Fruit fly (Drosophila melanogaster): ENCODE measurements around the gene Pgant7.

The Pgant7 gene

DNA sequence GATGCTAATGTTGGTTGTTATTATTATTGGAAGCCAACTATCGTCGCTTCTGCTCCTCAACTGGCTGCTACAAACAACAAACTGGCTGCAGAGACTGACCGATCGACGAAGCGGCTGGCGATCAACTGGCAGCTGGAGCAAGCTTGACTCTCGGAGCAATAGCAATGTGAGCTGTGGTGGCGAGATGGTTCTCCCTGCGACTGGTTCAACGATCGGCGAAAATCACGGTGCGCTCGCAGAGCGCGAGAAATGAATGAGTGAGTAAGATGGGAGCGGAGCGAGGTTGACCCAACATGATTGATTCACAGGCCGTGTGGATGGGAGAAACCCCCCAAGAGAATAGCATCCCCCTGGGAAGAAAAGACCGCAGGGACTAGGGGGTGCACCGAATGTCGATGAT, 10.3 kb downstream of the Pgant7 start, which contains the start of gene CG15046 (continued):
- TF ChIP-seq Vsx2 (GFP tag; optimal IDR thresholded peaks at IDR 0.05; ENCODE audit: partially characterized antibody), result peak; percentile 29

DNA sequence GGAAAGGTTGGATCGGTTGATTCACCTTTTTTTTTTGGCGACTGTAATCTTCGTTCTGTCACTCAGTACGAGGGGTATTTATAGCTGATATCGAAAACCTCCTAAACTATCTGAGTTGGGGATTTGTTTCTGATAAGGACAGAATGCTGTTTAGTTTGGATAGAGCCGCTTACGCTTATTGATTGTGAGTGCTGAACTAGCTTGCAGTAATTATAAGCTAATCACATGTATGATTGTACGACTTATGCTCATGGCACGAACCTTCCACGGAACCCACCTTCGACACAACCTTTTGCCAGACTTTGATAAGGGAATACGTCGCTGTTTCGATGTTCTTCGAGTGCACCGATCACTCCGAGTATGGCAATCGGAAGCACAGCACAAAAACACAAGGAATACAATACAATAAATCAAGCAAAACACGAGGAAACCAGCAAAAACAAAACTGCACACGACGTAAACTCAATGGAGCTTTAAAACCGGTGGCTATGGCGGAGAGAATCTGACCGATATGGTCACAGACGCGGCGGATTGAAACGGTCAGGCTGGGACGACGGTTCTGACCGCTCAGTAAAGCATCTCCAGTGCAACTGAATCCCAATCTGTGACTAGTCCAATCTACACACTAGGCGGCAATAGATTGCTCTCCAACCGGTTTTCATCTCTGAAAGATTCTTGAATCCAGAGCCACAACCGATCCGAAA, 13.3 kb downstream of the Pgant7 start, which contains the start of gene psh:
psh (minus strand) TSS at position 566 of the 704 bp plus-strand sequence.
- peak in 1 of 2 experiments; percentile 19 for TF ChIP-seq foxo (GFP tag; optimal IDR thresholded peaks at IDR 0.05)
- no peak for TF ChIP-seq tai (GFP tag; optimal IDR thresholded peaks at IDR 0.05)
- no peak for TF ChIP-seq Abd-B (GFP tag; optimal IDR thresholded peaks at IDR 0.05)

- TF ChIP-seq Hr83 (GFP tag; optimal IDR thresholded peaks at IDR 0.05; ENCODE audit: poor library complexity, severe bottlenecking) (peak; percentile 12), Hnf4 (GFP tag; optimal IDR thresholded peaks at IDR 0.05) (peak; percentile 19), dsf (GFP tag; optimal IDR thresholded peaks at IDR 0.05; ENCODE audit: borderline replicate concordance) (no peak), Rel (GFP tag; optimal IDR thresholded peaks at IDR 0.05) (no peak), Rel (tag; optimal IDR thresholded peaks at IDR 0.05) (peak; percentile 89), OdsH (GFP tag; optimal IDR thresholded peaks at IDR 0.05) (no peak), Sp1 (GFP tag; optimal IDR thresholded peaks at IDR 0.05) (peak; percentile 69), Dif (GFP tag; optimal IDR thresholded peaks at IDR 0.05; ENCODE audit: partially characterized antibody) (peak; percentile 78), woc (GFP tag; optimal IDR thresholded peaks at IDR 0.05) (peak; percentile 82), psq (GFP tag; optimal IDR thresholded peaks at IDR 0.05) (no peak), dl (GFP tag; optimal IDR thresholded peaks at IDR 0.05; ENCODE audit: insufficient read depth in 1 of 2, partially characterized antibody in 2 of 2) (peak in 1 of 2 experiments; percentile 12), br (GFP tag; optimal IDR thresholded peaks at IDR 0.05) (peak; percentile 53), fru (GFP tag; optimal IDR thresholded peaks at IDR 0.05) (peak; percentile 45), Vsx2 (GFP tag; optimal IDR thresholded peaks at IDR 0.05; ENCODE audit: partially characterized antibody) (peak; percentile 79), h (GFP tag; optimal IDR thresholded peaks at IDR 0.05) (peak; percentile 31)
Observed at dm6 chrX:18483261-18484218, 16.2 kb downstream of the Pgant7 start, which contains the start of gene Hayan. Gene Hayan (minus strand): TSS chrX:18483772.

DNA sequence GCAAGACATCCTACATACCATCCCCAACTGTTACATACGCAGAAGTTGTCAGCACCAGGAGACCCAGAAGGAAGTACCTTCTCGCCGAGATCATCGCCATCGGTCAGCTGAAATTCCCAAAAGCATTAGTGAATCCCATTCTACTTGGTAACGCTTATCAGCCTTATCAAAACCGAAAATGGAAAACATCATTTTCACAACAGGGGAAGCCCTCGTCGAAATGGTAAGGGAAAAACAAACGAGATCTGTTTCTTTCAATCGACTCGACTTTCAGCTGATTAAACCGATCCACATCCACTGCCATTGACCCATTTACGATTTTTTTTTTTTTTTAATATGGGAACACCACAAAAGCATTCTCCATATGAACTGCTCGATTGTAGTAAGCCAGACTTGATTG, 17.2 kb downstream of the Pgant7 start:
- no peak for TF ChIP-seq Rel (GFP tag; optimal IDR thresholded peaks at IDR 0.05)
- TF ChIP-seq Rel (tag; optimal IDR thresholded peaks at IDR 0.05), result peak; percentile 92
- TF ChIP-seq Jra (GFP tag; optimal IDR thresholded peaks at IDR 0.05), result no peak

DNA sequence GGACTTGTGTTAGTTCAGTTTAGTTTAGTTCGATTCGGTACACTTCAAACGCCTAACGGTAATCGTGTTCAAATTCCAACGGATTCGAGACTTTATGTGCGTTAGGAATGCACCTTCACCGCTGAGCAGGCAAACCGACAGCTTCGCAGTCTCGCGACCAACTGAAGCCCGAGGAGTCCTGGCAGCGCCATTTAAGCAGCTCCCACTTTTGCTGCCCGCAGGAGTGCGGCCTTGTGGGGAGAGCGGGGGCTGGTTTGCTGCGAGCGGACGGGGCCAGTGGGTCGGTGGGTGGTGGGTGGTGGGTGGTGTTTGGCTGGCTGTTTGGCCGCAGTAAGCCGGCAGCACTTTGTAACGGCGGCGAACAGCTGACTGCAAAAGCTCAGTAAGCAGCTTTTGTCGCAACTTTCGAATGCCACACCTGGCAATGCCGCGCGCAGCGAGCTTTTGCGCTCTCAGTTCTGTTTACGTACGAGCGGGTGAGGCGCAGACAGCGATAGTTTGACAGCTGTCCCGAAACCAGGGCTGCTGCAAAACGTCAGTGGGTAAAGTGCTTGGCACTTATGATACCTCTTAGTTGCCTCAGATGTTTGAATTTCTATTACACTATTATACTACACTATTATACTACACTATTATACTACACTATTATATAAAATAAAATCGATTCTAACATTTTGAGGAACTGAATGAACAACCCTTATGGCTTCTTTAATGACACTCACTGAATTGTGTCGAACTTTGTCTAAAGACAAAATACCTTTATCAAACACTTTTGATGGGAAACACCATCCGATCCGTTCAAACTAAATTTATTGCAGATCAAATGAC, 20.3 kb downstream of the Pgant7 start, which contains the start of gene CG32547:
CG32547 (minus strand) TSS at position 181 of the 828 bp plus-strand sequence.
- TF ChIP-seq lola (GFP tag; optimal IDR thresholded peaks at IDR 0.05) (no peak), Abd-B (GFP tag; optimal IDR thresholded peaks at IDR 0.05) (no peak), h (GFP tag; optimal IDR thresholded peaks at IDR 0.05) (peak; percentile 35), Hr83 (GFP tag; optimal IDR thresholded peaks at IDR 0.05; ENCODE audit: poor library complexity, severe bottlenecking) (no peak), CG9705 (GFP tag; optimal IDR thresholded peaks at IDR 0.05) (peak; percentile 14), Jra (GFP tag; optimal IDR thresholded peaks at IDR 0.05) (no peak), tai (GFP tag; optimal IDR thresholded peaks at IDR 0.05) (no peak), Mio (GFP tag; optimal IDR thresholded peaks at IDR 0.05) (no peak), Myc (optimal IDR thresholded peaks at IDR 0.05) (no peak), dmrt93B (GFP tag; optimal IDR thresholded peaks at IDR 0.05) (no peak), CrebA (GFP tag; optimal IDR thresholded peaks at IDR 0.05; ENCODE audit: borderline replicate concordance) (no peak), fru (GFP tag; optimal IDR thresholded peaks at IDR 0.05) (peak; percentile 77), Hr78 (GFP tag; optimal IDR thresholded peaks at IDR 0.05) (no peak), Vsx2 (GFP tag; optimal IDR thresholded peaks at IDR 0.05; ENCODE audit: partially characterized antibody) (no peak), Sp1 (GFP tag; optimal IDR thresholded peaks at IDR 0.05) (no peak), dsf (GFP tag; optimal IDR thresholded peaks at IDR 0.05; ENCODE audit: borderline replicate concordance) (no peak), foxo (GFP tag; optimal IDR thresholded peaks at IDR 0.05) (peak in 1 of 2 experiments; percentile 48), Dfd (GFP tag; optimal IDR thresholded peaks at IDR 0.05) (no peak), dl (GFP tag; optimal IDR thresholded peaks at IDR 0.05; ENCODE audit: insufficient read depth in 1 of 2, partially characterized antibody in 2 of 2) (no peak), jim (GFP tag; optimal IDR thresholded peaks at IDR 0.05) (no peak), Rel (GFP tag; optimal IDR thresholded peaks at IDR 0.05) (no peak), Rel (tag; optimal IDR thresholded peaks at IDR 0.05) (peak; percentile 4), br (GFP tag; optimal IDR thresholded peaks at IDR 0.05) (no peak), psq (GFP tag; optimal IDR thresholded peaks at IDR 0.05) (peak; percentile 88), sage (GFP tag; optimal IDR thresholded peaks at IDR 0.05) (no peak), HLH106 (tag; optimal IDR thresholded peaks at IDR 0.05) (peak; percentile 40), N (GFP tag; optimal IDR thresholded peaks at IDR 0.05) (no peak), sv (GFP tag; optimal IDR thresholded peaks at IDR 0.05) (no peak), Hnf4 (GFP tag; optimal IDR thresholded peaks at IDR 0.05) (no peak), usp (GFP tag; optimal IDR thresholded peaks at IDR 0.05) (no peak)

All from whole organism, wandering third instar larva.